Fruit fly (Drosophila melanogaster): ENCODE data around the gene CG5381.

Gene CG5381

DNA sequence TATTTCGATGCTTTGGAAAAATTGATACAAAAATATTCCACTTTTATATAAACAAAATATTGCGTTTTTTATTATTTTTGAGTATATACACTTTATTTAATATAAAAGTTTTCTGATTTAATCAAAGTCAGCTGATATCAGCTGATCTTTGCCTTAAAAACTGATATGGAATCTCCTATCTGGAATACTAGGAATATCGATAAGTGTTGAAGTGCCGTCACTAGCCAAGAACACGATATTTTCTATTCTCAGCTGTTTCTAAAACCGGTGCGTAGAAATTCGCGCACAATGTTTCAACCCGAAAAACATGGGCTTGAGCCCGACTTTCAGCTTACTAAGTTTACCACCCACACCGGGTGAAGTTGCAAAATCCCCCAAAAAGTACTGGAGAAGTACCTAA lies 19.6 kb upstream of the CG5381 start, which contains the start of gene Sps2:
Gene Sps2 (plus strand): TSS at position 124 of the 400 bp plus-strand sequence.
- TF ChIP-seq Hr38 (GFP tag; optimal IDR thresholded peaks at IDR 0.05): no peak
- TF ChIP-seq dsx (GFP tag; optimal IDR thresholded peaks at IDR 0.05; ENCODE audit: poor library complexity, severe bottlenecking): no peak
- no peak for TF ChIP-seq eg (GFP tag; IDR thresholded peaks at IDR 0.05)
- TF ChIP-seq CG11294 (GFP tag; IDR thresholded peaks at IDR 0.05): no peak
- TF ChIP-seq Sox102F (GFP tag; optimal IDR thresholded peaks at IDR 0.05): no peak
- no peak for TF ChIP-seq salr (GFP tag; optimal IDR thresholded peaks at IDR 0.05)
- no peak for TF ChIP-seq Smox (GFP tag; optimal IDR thresholded peaks at IDR 0.05)
- TF ChIP-seq Eip93F (GFP tag; optimal IDR thresholded peaks at IDR 0.05): no peak
- no peak for TF ChIP-seq cyc (GFP tag; optimal IDR thresholded peaks at IDR 0.05)
- no peak for TF ChIP-seq Blimp-1 (GFP tag; optimal IDR thresholded peaks at IDR 0.05)
- TF ChIP-seq CG8319 (GFP tag; optimal IDR thresholded peaks at IDR 0.05): no peak
- TF ChIP-seq fkh (GFP tag; optimal IDR thresholded peaks at IDR 0.05): no peak

- TF ChIP-seq CG31627 (GFP tag; optimal IDR thresholded peaks at IDR 0.05) (no peak), CG11762 (GFP tag; optimal IDR thresholded peaks at IDR 0.05; ENCODE audit: insufficient read depth) (no peak), CG11294 (GFP tag; IDR thresholded peaks at IDR 0.05) (no peak), Met (GFP tag; optimal IDR thresholded peaks at IDR 0.05) (peak; percentile 13), spab (GFP tag; optimal IDR thresholded peaks at IDR 0.05) (no peak), CG1621 (tag; optimal IDR thresholded peaks at IDR 0.05) (no peak), CG10669 (GFP tag; optimal IDR thresholded peaks at IDR 0.05) (no peak), dac (GFP tag; optimal IDR thresholded peaks at IDR 0.05) (no peak), svp (GFP tag) (peak; percentile 58), Lpt (GFP tag; optimal IDR thresholded peaks at IDR 0.05) (no peak), CG3032 (tag; optimal IDR thresholded peaks at IDR 0.05) (no peak), CG3919 (GFP tag; optimal IDR thresholded peaks at IDR 0.05) (no peak), Ets96B (tag; optimal IDR thresholded peaks at IDR 0.05) (peak; percentile 26), CG32006 (GFP tag; optimal IDR thresholded peaks at IDR 0.05) (no peak), Hr39 (GFP tag; optimal IDR thresholded peaks at IDR 0.05) (no peak), CG8632 (GFP tag; optimal IDR thresholded peaks at IDR 0.05) (peak; percentile 25), CG6163 (GFP tag; IDR thresholded peaks at IDR 0.05) (no peak), salr (GFP tag; optimal IDR thresholded peaks at IDR 0.05) (no peak), CG11902 (GFP tag; optimal IDR thresholded peaks at IDR 0.05) (no peak), acj6 (GFP tag; optimal IDR thresholded peaks at IDR 0.05) (peak; percentile 3), cyc (GFP tag; optimal IDR thresholded peaks at IDR 0.05) (no peak), Hr4 (GFP tag; optimal IDR thresholded peaks at IDR 0.05) (peak; percentile 16), CG34406 (GFP tag; optimal IDR thresholded peaks at IDR 0.05) (no peak), topi (GFP tag; optimal IDR thresholded peaks at IDR 0.05) (no peak), Sox15 (GFP tag; optimal IDR thresholded peaks at IDR 0.05) (no peak), esn (GFP tag; optimal IDR thresholded peaks at IDR 0.05) (peak; percentile 29), CG4318 (GFP tag; optimal IDR thresholded peaks at IDR 0.05) (no peak), net (GFP tag; optimal IDR thresholded peaks at IDR 0.05) (no peak), CG8319 (GFP tag; optimal IDR thresholded peaks at IDR 0.05) (no peak), eg (GFP tag; IDR thresholded peaks at IDR 0.05) (no peak), fkh (GFP tag; optimal IDR thresholded peaks at IDR 0.05) (no peak), CG10631 (GFP tag; optimal IDR thresholded peaks at IDR 0.05) (peak; percentile 10), achi (GFP tag; optimal IDR thresholded peaks at IDR 0.05) (peak; percentile 95), dsx (GFP tag; optimal IDR thresholded peaks at IDR 0.05; ENCODE audit: poor library complexity, severe bottlenecking) (peak; percentile 27), Sox102F (GFP tag; optimal IDR thresholded peaks at IDR 0.05) (peak; percentile 50), Eip93F (GFP tag; optimal IDR thresholded peaks at IDR 0.05) (peak; percentile 17), CG7368 (GFP tag; optimal IDR thresholded peaks at IDR 0.05) (no peak), vri (GFP tag; optimal IDR thresholded peaks at IDR 0.05) (peak; percentile 35), fd85E (GFP tag; optimal IDR thresholded peaks at IDR 0.05) (no peak), Ets21C (GFP tag; optimal IDR thresholded peaks at IDR 0.05) (no peak), OdsH (GFP tag; optimal IDR thresholded peaks at IDR 0.05) (no peak), Hr38 (GFP tag; optimal IDR thresholded peaks at IDR 0.05) (no peak), CG6276 (GFP tag; optimal IDR thresholded peaks at IDR 0.05) (no peak), fd59A (GFP tag; optimal IDR thresholded peaks at IDR 0.05) (no peak), CG9139 (GFP tag; optimal IDR thresholded peaks at IDR 0.05) (no peak), Smox (GFP tag; optimal IDR thresholded peaks at IDR 0.05) (no peak), CG6854 (GFP tag; optimal IDR thresholded peaks at IDR 0.05) (no peak), Sox14 (GFP tag; optimal IDR thresholded peaks at IDR 0.05) (peak; percentile 3)
These were observed 18.5 kb upstream of the CG5381 start, which contains the start of gene CG31715 for dm6 chr2L:10341405-10341804. CG31715 (plus strand) TSS chr2L:10341616.

All from whole organism, prepupa.